Worm (Caenorhabditis elegans): Measurements from ENCODE around the gene F54D5.9.
"Not testable (repeated sequence)": the region's sequence is repeated elsewhere in the genome, so short reads cannot be mapped to it uniquely, and the experiment has no call there.

Gene F54D5.9

DNA sequence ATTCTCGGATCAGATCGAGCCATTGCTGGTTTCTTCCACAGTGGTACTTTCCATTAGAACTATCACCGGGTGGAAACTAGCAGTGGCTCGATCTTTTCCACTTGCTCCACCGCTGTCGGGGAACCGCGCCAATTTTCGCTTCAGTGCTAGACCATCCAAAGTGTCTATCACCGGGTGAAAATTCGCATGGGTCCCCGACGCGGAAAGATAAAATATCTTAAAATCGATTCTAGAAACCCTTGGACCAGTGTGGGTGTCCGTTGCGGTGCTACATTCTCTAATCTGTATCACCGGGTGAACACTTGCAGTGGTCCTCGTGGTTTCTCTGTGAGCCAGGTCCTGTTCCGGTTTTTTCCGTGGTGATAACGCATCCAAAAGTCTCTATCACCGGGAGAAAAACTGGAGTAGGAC is 7.0 kb downstream of the F54D5.9 start:
- TF ChIP-seq lin-13 (GFP tag; optimal IDR thresholded peaks at IDR 0.05): no peak
- TF ChIP-seq nhr-12 (tag; optimal IDR thresholded peaks at IDR 0.05): no peak
- no peak for TF ChIP-seq R02D3.7 (tag; optimal IDR thresholded peaks at IDR 0.05)
- no peak for TF ChIP-seq mab-5 (tag; optimal IDR thresholded peaks at IDR 0.05)
- no peak for TF ChIP-seq gmeb-1 (tag; optimal IDR thresholded peaks at IDR 0.05)

DNA sequence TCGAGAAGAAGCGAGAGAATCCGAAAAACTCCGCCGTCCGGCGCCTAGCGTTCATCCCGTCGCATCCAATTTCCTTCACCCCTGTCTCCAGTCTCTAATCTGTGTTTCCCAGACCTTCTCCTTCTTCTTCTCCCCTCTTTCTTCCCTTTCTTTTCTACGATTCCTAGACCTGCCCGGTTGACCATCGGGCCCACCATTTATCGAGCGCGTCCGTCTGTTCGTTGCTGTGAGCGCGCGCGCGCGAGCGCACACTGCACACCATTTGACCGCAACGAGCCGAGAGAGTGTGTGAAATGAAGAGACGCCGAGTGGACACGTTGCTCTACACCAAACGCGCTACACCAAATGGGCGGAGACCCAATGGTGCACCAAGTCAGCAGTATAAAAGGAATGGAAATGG is 7.5 kb downstream of the F54D5.9 start:
- TF ChIP-seq nhr-25 (tag; optimal IDR thresholded peaks at IDR 0.05) (no peak), F13H6.1 (tag; optimal IDR thresholded peaks at IDR 0.05) (no peak), nhr-129 (tag; optimal IDR thresholded peaks at IDR 0.05) (no peak), fos-1 (tag; optimal IDR thresholded peaks at IDR 0.05) (no peak), aly-2 (tag; optimal IDR thresholded peaks at IDR 0.05) (no peak), dmd-4 (tag; optimal IDR thresholded peaks at IDR 0.05) (no peak), alr-1 (tag; optimal IDR thresholded peaks at IDR 0.05) (no peak), unc-39 (tag; optimal IDR thresholded peaks at IDR 0.05) (no peak), crh-2 (tag; optimal IDR thresholded peaks at IDR 0.05) (no peak), ZK546.5 (tag; optimal IDR thresholded peaks at IDR 0.05) (no peak), elt-1 (tag; optimal IDR thresholded peaks at IDR 0.05) (no peak)

DNA sequence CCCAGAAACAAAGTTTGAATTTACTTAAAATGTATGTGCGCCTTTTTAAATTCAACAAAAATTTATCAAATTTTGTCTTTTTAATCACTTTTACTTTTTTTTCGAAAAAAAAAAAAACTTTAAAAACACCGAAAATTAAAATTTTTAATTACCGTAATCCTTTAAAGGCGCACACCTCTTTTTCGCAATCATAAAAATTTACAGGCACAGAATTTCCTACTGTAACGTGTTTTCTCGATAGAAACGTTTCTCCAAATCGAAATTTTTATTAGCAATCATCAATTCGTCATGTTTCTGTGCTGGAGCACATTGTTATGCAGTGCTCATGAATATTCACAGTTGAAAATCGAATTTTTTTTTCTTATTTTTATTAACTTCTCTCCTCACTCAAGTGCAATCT is 8.1 kb downstream of the F54D5.9 start:
- TF ChIP-seq alr-1 (tag; optimal IDR thresholded peaks at IDR 0.05) (no peak), nhr-129 (tag; optimal IDR thresholded peaks at IDR 0.05) (no peak), R02D3.7 (tag; optimal IDR thresholded peaks at IDR 0.05) (no peak), dmd-4 (tag; optimal IDR thresholded peaks at IDR 0.05) (no peak), ceh-82 (tag; optimal IDR thresholded peaks at IDR 0.05) (no peak)

DNA sequence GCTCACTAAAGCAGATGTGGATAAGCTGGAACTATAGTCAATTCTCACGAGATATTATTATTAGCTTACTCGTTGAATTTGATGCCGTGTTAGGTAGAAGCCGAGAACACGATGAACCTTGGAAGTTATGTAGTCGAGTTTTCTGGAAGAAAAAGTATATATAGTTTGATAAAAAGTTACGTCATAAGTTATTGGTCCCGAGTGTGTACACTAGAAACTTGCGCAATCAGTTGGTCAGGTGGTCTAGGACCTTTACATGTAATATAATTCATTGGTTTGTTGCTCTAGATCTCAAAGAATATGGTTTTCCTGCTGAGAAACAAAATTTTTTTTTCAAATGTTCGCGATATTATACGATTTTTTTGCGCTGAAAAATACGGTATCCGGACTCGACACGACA is 8.7 kb downstream of the F54D5.9 start:
- TF ChIP-seq peb-1 (tag; optimal IDR thresholded peaks at IDR 0.05) (no peak), crh-2 (tag; optimal IDR thresholded peaks at IDR 0.05) (no peak), blmp-1 (tag; optimal IDR thresholded peaks at IDR 0.05; ENCODE audit: insufficient read depth) (no peak), sma-9 (GFP tag; optimal IDR thresholded peaks at IDR 0.05) (no peak), sma-9 (tag; optimal IDR thresholded peaks at IDR 0.05) (no peak), lsy-2 (tag; optimal IDR thresholded peaks at IDR 0.05) (no peak), nhr-237 (tag; optimal IDR thresholded peaks at IDR 0.05) (no peak), R02D3.7 (tag; optimal IDR thresholded peaks at IDR 0.05) (no peak), ceh-16 (tag; optimal IDR thresholded peaks at IDR 0.05) (no peak)

DNA sequence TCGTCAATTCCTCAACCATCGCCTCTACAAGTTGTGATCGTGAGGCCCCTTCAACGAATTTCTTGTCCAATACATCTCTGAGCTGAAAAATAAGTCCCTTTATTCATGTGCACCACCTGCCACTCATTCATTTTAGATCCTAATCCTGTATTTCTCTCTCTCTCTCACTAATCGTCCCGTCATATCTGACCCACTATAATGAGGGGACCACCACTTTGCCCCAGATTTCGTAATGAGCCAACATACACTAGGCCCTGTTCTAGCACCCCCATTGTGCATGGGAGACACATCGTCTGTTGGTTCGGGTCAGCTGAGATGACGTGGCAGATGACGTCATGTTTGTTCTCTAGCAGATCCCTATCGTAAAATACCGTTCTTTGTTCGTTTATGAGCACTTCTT is 9.2 kb downstream of the F54D5.9 start:
- TF ChIP-seq dmd-4 (tag; optimal IDR thresholded peaks at IDR 0.05) (no peak), unc-39 (tag; optimal IDR thresholded peaks at IDR 0.05) (no peak), nhr-23 (tag; optimal IDR thresholded peaks at IDR 0.05) (no peak), ztf-1 (GFP tag; conservative IDR thresholded peaks at IDR 0.05) (no peak), alr-1 (tag; optimal IDR thresholded peaks at IDR 0.05) (no peak), unc-62 (GFP tag; optimal IDR thresholded peaks at IDR 0.05) (no peak), nhr-12 (tag; optimal IDR thresholded peaks at IDR 0.05) (no peak), mbf-1 (tag; optimal IDR thresholded peaks at IDR 0.05) (no peak), gmeb-1 (tag; optimal IDR thresholded peaks at IDR 0.05) (no peak), fos-1 (tag; optimal IDR thresholded peaks at IDR 0.05) (no peak), blmp-1 (tag; optimal IDR thresholded peaks at IDR 0.05; ENCODE audit: insufficient read depth) (no peak), elt-1 (tag; optimal IDR thresholded peaks at IDR 0.05) (no peak), nhr-6 (tag; optimal IDR thresholded peaks at IDR 0.05) (no peak), sem-4 (tag; optimal IDR thresholded peaks at IDR 0.05) (no peak), aly-2 (tag; optimal IDR thresholded peaks at IDR 0.05) (no peak), lsy-2 (tag; optimal IDR thresholded peaks at IDR 0.05) (no peak)

DNA sequence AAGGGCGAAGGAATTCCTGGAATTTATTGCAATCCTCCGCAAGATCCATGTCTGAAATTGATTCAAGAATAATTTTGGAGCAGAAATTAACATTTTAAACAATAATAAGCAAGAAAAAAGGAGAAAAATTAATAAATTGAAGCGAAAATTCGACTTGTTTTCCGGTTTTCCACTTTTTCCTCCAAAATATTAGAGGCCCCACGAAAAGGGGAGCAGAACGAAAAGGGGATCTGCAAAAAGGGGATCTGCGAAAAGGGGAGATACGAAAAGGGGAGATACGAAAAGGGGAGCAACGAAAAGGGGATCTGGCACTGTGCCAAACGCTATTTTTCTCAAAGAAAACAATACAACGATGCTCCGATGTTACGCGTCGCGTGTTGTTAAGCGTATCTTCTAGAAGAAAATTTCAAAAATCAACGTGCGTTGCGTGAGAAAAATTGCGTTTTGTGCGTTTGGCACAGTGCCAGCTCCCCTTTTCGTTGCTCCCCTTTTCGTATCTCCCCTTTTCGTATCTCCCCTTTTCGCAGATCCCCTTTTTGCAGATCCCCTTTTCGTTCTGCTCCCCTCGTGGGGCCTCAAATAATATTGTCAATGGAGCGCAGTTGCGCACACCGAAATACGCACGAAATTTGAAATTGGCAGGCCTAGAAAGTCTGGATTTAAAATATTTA is 10.1 kb downstream of the F54D5.9 start, which contains the start of gene Y62F5A.12:
Gene Y62F5A.12, minus strand, starts transcription at position 51 of the 671 bp plus-strand sequence.
- peak; percentile 10 for TF ChIP-seq snpc-4 (tag; optimal IDR thresholded peaks at IDR 0.05)
- TF ChIP-seq mab-5 (tag; optimal IDR thresholded peaks at IDR 0.05): peak; percentile 5
- TF ChIP-seq unc-55 (GFP tag; optimal IDR thresholded peaks at IDR 0.05): peak; percentile 68
- peak; percentile 2 for TF ChIP-seq zag-1 (tag; optimal IDR thresholded peaks at IDR 0.05)
- TF ChIP-seq lin-13 (GFP tag; optimal IDR thresholded peaks at IDR 0.05): peak; percentile 88
- peak; percentile 50 for TF ChIP-seq sem-4 (tag; optimal IDR thresholded peaks at IDR 0.05)
- TF ChIP-seq mdl-1 (tag; optimal IDR thresholded peaks at IDR 0.05): peak in 1 of 2 experiments; percentile 58
- peak; percentile 12 for TF ChIP-seq fos-1 (tag; optimal IDR thresholded peaks at IDR 0.05)
- TF ChIP-seq F13H6.1 (tag; optimal IDR thresholded peaks at IDR 0.05): peak; percentile 89
- peak; percentile 49 for TF ChIP-seq ztf-4 (tag; optimal IDR thresholded peaks at IDR 0.05)
- peak; percentile 86 for TF ChIP-seq gmeb-1 (tag; optimal IDR thresholded peaks at IDR 0.05)
- TF ChIP-seq egl-27 (tag; optimal IDR thresholded peaks at IDR 0.05): peak; percentile 64
- TF ChIP-seq nhr-6 (tag; optimal IDR thresholded peaks at IDR 0.05): peak; percentile 5
- peak; percentile 88 for TF ChIP-seq sma-9 (GFP tag; optimal IDR thresholded peaks at IDR 0.05)
- TF ChIP-seq sma-9 (tag; optimal IDR thresholded peaks at IDR 0.05): not testable (repeated sequence)
- TF ChIP-seq nhr-25 (tag; optimal IDR thresholded peaks at IDR 0.05): peak; percentile 52
- TF ChIP-seq sma-3 (GFP tag; optimal IDR thresholded peaks at IDR 0.05): peak; percentile 94
- peak; percentile 62 for TF ChIP-seq C34F6.9 (tag; optimal IDR thresholded peaks at IDR 0.05)
- TF ChIP-seq nhr-21 (tag; optimal IDR thresholded peaks at IDR 0.05): peak; percentile 54
- TF ChIP-seq lsy-2 (tag; optimal IDR thresholded peaks at IDR 0.05): peak; percentile 59 to 81
- TF ChIP-seq nhr-129 (tag; optimal IDR thresholded peaks at IDR 0.05): peak; percentile 69
- peak; percentile 73 for TF ChIP-seq Y55F3AM.14 (GFP tag; optimal IDR thresholded peaks at IDR 0.05)
- TF ChIP-seq ZK546.5 (tag; optimal IDR thresholded peaks at IDR 0.05): peak; percentile 38
- TF ChIP-seq crh-2 (tag; optimal IDR thresholded peaks at IDR 0.05): peak; percentile 71
